Fruit fly (Drosophila melanogaster) whole organism, adult: Measurements from ENCODE around the gene Desat2.

ENCODE experiments used
- CG11617 ChIP-seq: fragments of 200-800 bp; sonication (Bioruptor generic); optimal IDR thresholded peaks from 2 replicates; lab custom pipeline; 2017; ENCODE audit warnings: mild to moderate bottlenecking, missing biosample characterization, missing genetic modification reagents, missing genetic modification characterization
- CG14711 ChIP-seq: fragments of 200-800 bp; sonication (Bioruptor generic); optimal IDR thresholded peaks from 2 replicates; lab custom pipeline; 2018; ENCODE audit warnings: missing biosample characterization, mild to moderate bottlenecking, missing genetic modification characterization, moderate library complexity
- CG1620 ChIP-seq: fragments of 200-800 bp; sonication (Bioruptor generic); optimal IDR thresholded peaks from 2 replicates; lab custom pipeline; 2016; ENCODE audit warnings: missing biosample characterization, missing genetic modification characterization
- CG33017 ChIP-seq: fragments of 200-800 bp; sonication (Bioruptor generic); optimal IDR thresholded peaks from 2 replicates; lab custom pipeline; 2018; ENCODE audit warnings: missing biosample characterization, mild to moderate bottlenecking, missing genetic modification characterization, moderate library complexity
- CG5204 ChIP-seq: fragments of 200-800 bp; sonication (Bioruptor generic); optimal IDR thresholded peaks from 2 replicates; lab custom pipeline; 2016; ENCODE audit warnings: missing biosample characterization, missing genetic modification characterization
- CG7101 ChIP-seq: fragments of 200-800 bp; sonication (Bioruptor generic); optimal IDR thresholded peaks from 2 replicates; lab custom pipeline; 2018; ENCODE audit warnings: missing biosample characterization, mild to moderate bottlenecking, missing genetic modification characterization, moderate library complexity
- Clk ChIP-seq: fragments of 200-800 bp; sonication (Bioruptor generic); optimal IDR thresholded peaks from 2 replicates; lab custom pipeline; 2017; ENCODE audit warnings: missing biosample characterization, missing genetic modification characterization
- cic ChIP-seq: fragments of 200-800 bp; sonication (Bioruptor generic); optimal IDR thresholded peaks from 2 replicates; lab custom pipeline; 2017; ENCODE audit warnings: missing biosample characterization, mild to moderate bottlenecking, missing genetic modification characterization, moderate library complexity
- kay ChIP-seq: fragments of 200-800 bp; sonication (Bioruptor generic); peaks from one replicate; lab custom pipeline; 2016; ENCODE audit warnings: missing biosample characterization, missing genetic modification characterization, borderline replicate concordance
- pad ChIP-seq: fragments of 200-800 bp; sonication (Bioruptor generic); optimal IDR thresholded peaks from 3 replicates; lab custom pipeline; 2017; ENCODE audit warnings: missing biosample characterization, missing genetic modification characterization, mild to moderate bottlenecking, moderate library complexity, missing genetic modification reagents
- tj ChIP-seq: fragments of 200-800 bp; sonication (Bioruptor generic); optimal IDR thresholded peaks from 3 replicates; lab custom pipeline; 2017; ENCODE audit warnings: missing biosample characterization, mild to moderate bottlenecking, missing genetic modification characterization, moderate library complexity
- toe ChIP-seq: fragments of 200-800 bp; sonication (Bioruptor generic); optimal IDR thresholded peaks from 2 replicates; lab custom pipeline; 2016; ENCODE audit warnings: missing biosample characterization, missing genetic modification characterization

DNA sequence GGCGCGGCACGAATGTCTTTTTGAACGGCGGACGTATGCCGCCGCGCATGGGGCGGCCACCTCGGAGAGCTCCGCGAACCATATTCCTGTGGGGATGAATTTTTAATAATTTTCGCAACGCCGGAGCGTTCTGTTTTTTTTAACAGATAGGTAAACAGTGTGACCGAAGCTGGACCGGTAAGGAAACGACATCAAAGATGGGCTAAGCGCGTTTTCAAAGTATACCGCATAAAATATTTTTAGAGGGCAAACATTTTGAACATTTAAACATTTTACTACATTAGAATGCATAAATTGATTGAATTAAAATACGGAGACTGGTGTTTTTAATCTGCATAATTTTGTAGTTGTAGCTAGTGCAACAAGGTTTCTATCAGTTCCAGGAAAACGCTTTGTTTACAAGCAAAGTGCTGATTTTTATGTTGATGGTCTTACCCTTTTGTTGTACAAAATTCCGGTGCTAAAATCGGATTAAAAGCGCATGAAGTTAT is 6.9 kb upstream of the Desat2 start, which contains the start of the genes CG5641 and CG5245:
- TF ChIP-seq CG5204, result no peak
- TF ChIP-seq cic (GFP tag; lab: Kevin White, UChicago), result no peak
- TF ChIP-seq tj (GFP tag; lab: Kevin White, UChicago), result no peak
- no peak for TF ChIP-seq kay (GFP tag; lab: Kevin White, UChicago)
- no peak for TF ChIP-seq CG33017
- TF ChIP-seq CG1620 (GFP tag; lab: Kevin White, UChicago), result no peak
- no peak for TF ChIP-seq CG11617 (GFP tag; lab: Kevin White, UChicago)
- no peak for TF ChIP-seq CG7101
- no peak for TF ChIP-seq Clk (GFP tag; lab: Kevin White, UChicago)
- TF ChIP-seq pad (GFP tag; lab: Kevin White, UChicago), result no peak
- no peak for TF ChIP-seq toe (GFP tag; lab: Kevin White, UChicago)
- TF ChIP-seq CG14711 (tag; lab: Kevin White, UChicago), result no peak
